Worm (Caenorhabditis elegans) whole organism, L4 larva: ENCODE results near the gene adbp-1.

Experiments
- R02D3.7 ChIP-seq: fragments of 150-350 bp; sonication (generic microtip); optimal IDR thresholded peaks from 3 replicates; lab custom pipeline; 2014; ENCODE audit warnings: missing biosample characterization, missing genetic modification characterization
- ceh-82 ChIP-seq: sonication (generic microtip); optimal IDR thresholded peaks from 2 replicates; lab custom pipeline; 2017; ENCODE audit warnings: missing biosample characterization, missing genetic modification characterization
- daf-12 ChIP-seq: fragments of 150-350 bp; optimal IDR thresholded peaks from 2 replicates; lab custom pipeline; 2014; ENCODE audit warnings: missing biosample characterization, missing genetic modification reagents, missing genetic modification characterization
- daf-16 ChIP-seq, 3 experiments: sonication (generic microtip); optimal IDR thresholded peaks; 2 replicates each; lab custom pipeline; 2016 to 2017; ENCODE audit warnings: missing genetic modification characterization in 3 of 3, missing genetic modification reagents in 3 of 3, mild to moderate bottlenecking in 2 of 3, missing compliant biosample characterization in 2 of 3, missing biosample characterization in 1 of 3, moderate library complexity in 1 of 3
- fkh-10 ChIP-seq: fragments of 150-350 bp; optimal IDR thresholded peaks from 2 replicates; lab custom pipeline; 2014; ENCODE audit warnings: missing biosample characterization, missing genetic modification reagents, missing genetic modification characterization
- lsy-2 ChIP-seq, 2 experiments: fragments of 150-350 bp in 1 of 2; sonication (generic microtip) in 1 of 2; optimal IDR thresholded peaks; 2 replicates each; lab custom pipeline; 2014 to 2017; ENCODE audit warnings: missing biosample characterization in 2 of 2, missing genetic modification characterization in 2 of 2
- madf-9 ChIP-seq: fragments of 200-800 bp; sonication (Bioruptor generic); conservative IDR thresholded peaks from 2 replicates; pipeline ENCODE4 v1.3.6; 2022; ENCODE audit warnings: missing genetic modification reagents, missing genetic modification characterization, missing compliant biosample characterization
- nhr-111 ChIP-seq: fragments of 200-800 bp; sonication (Bioruptor generic); optimal IDR thresholded peaks from 2 replicates; lab custom pipeline; 2018; ENCODE audit warnings: mild to moderate bottlenecking, missing genetic modification characterization, missing compliant biosample characterization
- unc-62 ChIP-seq, 3 experiments: fragments of 150-350 bp in 1 of 3; sonication (generic microtip); optimal IDR thresholded peaks in 2 of 3; peaks in 1 of 3; 1 replicate in 1 of 3; 2 replicates in 2 of 3; lab custom pipeline; 2014 to 2017; ENCODE audit warnings: missing biosample characterization in 3 of 3, missing genetic modification characterization in 3 of 3, missing genetic modification reagents in 3 of 3, missing genotype in 1 of 3
- zfp-2 ChIP-seq: sonication (generic microtip); optimal IDR thresholded peaks from 2 replicates; lab custom pipeline; 2016; ENCODE audit warnings: mild to moderate bottlenecking, missing genetic modification characterization, missing compliant biosample characterization

DNA sequence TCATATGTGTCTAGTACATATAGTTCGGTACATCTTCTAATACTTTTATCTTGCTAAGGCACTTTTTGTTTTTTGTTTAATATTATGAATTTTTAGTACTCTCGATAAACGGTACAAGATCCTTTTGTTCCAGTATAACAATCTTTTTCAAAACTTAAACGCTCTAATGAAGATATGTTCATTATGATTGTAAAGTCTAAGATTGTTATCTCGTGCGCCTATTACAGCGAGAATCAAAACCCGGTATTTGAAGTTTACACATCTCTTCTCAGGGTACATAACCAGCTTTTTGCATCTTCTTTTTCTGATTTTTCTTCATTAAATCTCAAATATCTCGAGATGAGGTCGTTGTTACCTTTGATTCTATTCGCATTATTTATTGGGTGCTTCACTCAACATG, 44.0 kb downstream of the adbp-1 start, which contains the start of gene B0334.13:
- TF ChIP-seq nhr-111 (GFP tag; lab: Kevin White, UChicago) = no peak
- no peak for TF ChIP-seq lsy-2 (tag; optimal IDR thresholded peaks at IDR 0.05; lab: Kevin White, UChicago)
- TF ChIP-seq fkh-10 = no peak
- no peak for TF ChIP-seq zfp-2 (tag; lab: Kevin White, UChicago)
- TF ChIP-seq daf-16 (GFP tag; optimal IDR thresholded peaks at IDR 0.05; lab: Kevin White, UChicago) = no peak
- TF ChIP-seq daf-16 (tag; optimal IDR thresholded peaks at IDR 0.05; lab: Kevin White, UChicago) = no peak
- TF ChIP-seq madf-9 (GFP tag; lab: Robert Waterston, UW) = no peak
- TF ChIP-seq unc-62 (GFP tag; optimal IDR thresholded peaks at IDR 0.05 in 1 of 2; lab: Kevin White, UChicago) = peak in 1 of 2 experiments; percentile 21
- TF ChIP-seq unc-62 (tag; optimal IDR thresholded peaks at IDR 0.05; lab: Kevin White, UChicago) = no peak
- no peak for TF ChIP-seq daf-12 (tag; lab: Kevin White, UChicago)
- TF ChIP-seq ceh-82 (tag; lab: Kevin White, UChicago) = no peak
- no peak for TF ChIP-seq R02D3.7 (tag; lab: Kevin White, UChicago)
